Fruit fly (Drosophila melanogaster) Kc167 (cell line): ENCODE measurements around the gene mor.

Experiments used
- Myc ChIP-seq: fragments of >200 bp; optimal IDR thresholded peaks from 2 replicates; lab custom pipeline; 2017; ENCODE audit warnings: missing external identifiers
- Sin3A ChIP-seq: fragments of >200 bp; optimal IDR thresholded peaks from 2 replicates; lab custom pipeline; 2018; ENCODE audit warnings: missing external identifiers
- h ChIP-seq: fragments of >200 bp; optimal IDR thresholded peaks from 3 replicates; lab custom pipeline; 2018; ENCODE audit warnings: missing external identifiers
- insv ChIP-seq: fragments of >200 bp; optimal IDR thresholded peaks from 3 replicates; lab custom pipeline; 2018; ENCODE audit warnings: missing external identifiers
- psq ChIP-seq: fragments of >200 bp; optimal IDR thresholded peaks from 2 replicates; lab custom pipeline; 2017; ENCODE audit warnings: missing external identifiers
- ttk ChIP-seq: sonication (Bioruptor generic); optimal IDR thresholded peaks from 2 replicates; lab custom pipeline; 2017; ENCODE audit warnings: missing external identifiers

mor gene

dm6 chr3R:16004015-16004414, 31.3 kb upstream of the mor start:
- TF ChIP-seq ttk (lab: Kevin White, UChicago) (no peak), Sin3A (lab: Kevin White, UChicago) (no peak), h (lab: Kevin White, UChicago) (no peak), Myc (no peak), psq (no peak), insv (lab: Kevin White, UChicago) (no peak)

DNA sequence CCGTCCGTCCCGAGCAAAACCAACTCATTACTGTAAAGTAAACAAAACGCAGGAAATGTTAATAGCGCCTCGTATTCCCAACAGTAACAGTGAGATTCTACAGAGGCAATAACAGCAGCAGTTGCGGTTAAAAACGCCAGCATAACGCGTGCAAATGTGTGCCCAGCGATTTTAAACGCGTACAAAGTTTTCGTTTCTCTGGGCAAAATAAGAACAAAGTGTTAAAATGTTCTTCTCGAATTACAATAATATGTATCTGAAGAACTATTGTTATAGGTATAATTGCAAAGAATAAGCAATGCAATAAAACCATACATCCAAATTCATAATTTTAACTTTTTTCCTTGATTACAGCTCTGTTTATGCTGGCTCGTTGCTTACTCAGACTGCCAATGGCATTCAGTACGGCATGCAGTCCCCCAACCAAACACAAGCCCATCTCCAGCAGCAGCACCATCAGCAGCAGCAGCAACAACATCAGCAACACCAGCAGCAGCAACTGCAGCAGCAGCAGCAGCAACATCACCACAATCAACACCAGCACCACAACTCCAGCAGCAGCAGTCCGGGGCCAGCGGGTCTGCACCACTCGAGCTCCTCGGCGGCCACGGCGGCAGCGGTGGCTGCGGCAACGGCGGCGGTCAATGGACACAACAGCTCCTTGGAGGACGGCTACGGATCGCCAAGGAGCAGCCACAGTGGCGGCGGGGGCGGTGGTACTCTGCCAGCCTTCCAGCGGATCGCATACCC, 26.4 kb upstream of the mor start:
- TF ChIP-seq insv (lab: Kevin White, UChicago) (no peak), psq (no peak), h (lab: Kevin White, UChicago) (no peak), ttk (lab: Kevin White, UChicago) (no peak)

- no peak for TF ChIP-seq Myc
- no peak for TF ChIP-seq h (lab: Kevin White, UChicago)
- no peak for TF ChIP-seq Sin3A (lab: Kevin White, UChicago)
- no peak for TF ChIP-seq ttk (lab: Kevin White, UChicago)
- no peak for TF ChIP-seq psq
- no peak for TF ChIP-seq insv (lab: Kevin White, UChicago)
Observed at dm6 chr3R:15994573-15994869, 21.8 kb upstream of the mor start.

- TF ChIP-seq ttk (lab: Kevin White, UChicago) (no peak), Myc (no peak), Sin3A (lab: Kevin White, UChicago) (no peak), h (lab: Kevin White, UChicago) (no peak), insv (lab: Kevin White, UChicago) (no peak), psq (no peak)
Observed at dm6 chr3R:15993815-15994572, 21.3 kb upstream of the mor start.

- TF ChIP-seq ttk (lab: Kevin White, UChicago), result no peak
- no peak for TF ChIP-seq Myc
- no peak for TF ChIP-seq insv (lab: Kevin White, UChicago)
- TF ChIP-seq psq, result no peak
- TF ChIP-seq h (lab: Kevin White, UChicago), result no peak
- TF ChIP-seq Sin3A (lab: Kevin White, UChicago), result no peak
Observed at dm6 chr3R:15993139-15993804, 20.6 kb upstream of the mor start.

dm6 chr3R:15991593-15991992, 18.9 kb upstream of the mor start:
- TF ChIP-seq Sin3A (lab: Kevin White, UChicago), result no peak
- no peak for TF ChIP-seq Myc
- no peak for TF ChIP-seq insv (lab: Kevin White, UChicago)

- TF ChIP-seq Sin3A (lab: Kevin White, UChicago) (no peak), h (lab: Kevin White, UChicago) (no peak), insv (lab: Kevin White, UChicago) (no peak), ttk (lab: Kevin White, UChicago) (no peak), Myc (no peak), psq (no peak)
Observed at dm6 chr3R:15989217-15989921, 16.7 kb upstream of the mor start.

- TF ChIP-seq psq, result no peak
- TF ChIP-seq insv (lab: Kevin White, UChicago), result no peak
- no peak for TF ChIP-seq Myc
- no peak for TF ChIP-seq h (lab: Kevin White, UChicago)
- TF ChIP-seq ttk (lab: Kevin White, UChicago), result no peak
- no peak for TF ChIP-seq Sin3A (lab: Kevin White, UChicago)
Observed at dm6 chr3R:15988353-15988752, 15.6 kb upstream of the mor start.

DNA sequence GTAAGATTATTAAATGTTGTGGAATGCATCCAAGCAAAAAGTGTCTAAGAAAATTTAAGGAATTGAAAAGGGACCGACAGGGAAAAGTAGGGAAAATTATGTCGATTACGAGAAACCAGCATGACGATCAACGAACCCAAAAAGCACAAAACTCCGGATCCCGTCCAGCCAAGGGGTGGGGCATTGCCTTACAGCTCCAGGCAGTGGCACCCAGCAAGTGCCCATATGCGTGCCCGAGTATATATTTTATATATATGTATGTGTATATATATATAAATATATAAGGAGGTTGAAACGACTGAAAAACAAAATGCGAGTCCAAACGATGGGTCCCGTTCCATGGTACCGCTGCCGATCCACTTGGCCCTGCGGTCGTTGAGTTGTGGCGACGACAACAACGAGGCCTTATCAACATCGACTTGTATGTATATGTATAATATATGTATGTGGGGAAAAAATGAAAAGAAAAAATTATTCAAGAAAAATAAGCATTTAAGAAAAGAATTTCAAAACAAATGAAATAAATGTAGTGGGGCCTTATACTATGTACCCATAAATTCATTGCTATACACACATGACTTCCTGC, 14.4 kb upstream of the mor start:
- TF ChIP-seq Myc (no peak), h (lab: Kevin White, UChicago) (no peak), Sin3A (lab: Kevin White, UChicago) (no peak), psq (no peak), ttk (lab: Kevin White, UChicago) (no peak), insv (lab: Kevin White, UChicago) (no peak)

DNA sequence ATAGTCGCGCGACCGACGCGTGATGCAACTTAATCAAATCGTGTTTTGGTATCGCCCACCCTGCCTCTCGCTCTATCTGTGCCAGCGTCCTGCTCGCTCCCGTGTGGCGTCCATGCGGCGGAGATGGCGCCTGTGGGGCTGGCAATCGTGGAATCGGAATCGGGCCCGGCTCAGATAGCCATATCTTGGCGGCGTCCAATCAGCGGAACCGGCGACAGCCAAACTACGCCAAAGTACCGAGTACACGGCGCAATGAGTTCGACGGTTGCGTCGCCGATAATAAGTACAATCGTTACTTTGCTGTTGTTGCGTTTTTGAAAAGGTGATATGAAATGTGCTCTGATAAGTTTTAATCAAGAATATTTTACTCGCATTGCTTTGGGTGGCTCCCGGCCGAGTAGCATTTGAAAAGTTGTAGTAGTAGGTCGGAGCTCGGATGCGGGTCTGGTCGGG, 13.1 kb upstream of the mor start, which contains the start of gene srp:
Gene srp, plus strand, starts transcription at position 391 of the 453 bp plus-strand sequence.
- no peak for TF ChIP-seq Sin3A (lab: Kevin White, UChicago)
- TF ChIP-seq h (lab: Kevin White, UChicago), result no peak

dm6 chr3R:15984483-15985118, 11.9 kb upstream of the mor start:
- TF ChIP-seq ttk (lab: Kevin White, UChicago) (no peak), Sin3A (lab: Kevin White, UChicago) (no peak), h (lab: Kevin White, UChicago) (no peak), psq (no peak), Myc (no peak), insv (lab: Kevin White, UChicago) (no peak)
